Worm (Caenorhabditis elegans) whole organism, L3 larva: Measurements from ENCODE around the gene ZC404.1.

Experiments used
- R02D3.7 ChIP-seq: fragments of 150-350 bp; optimal IDR thresholded peaks from 2 replicates; lab custom pipeline; 2014; ENCODE audit warnings: missing biosample characterization, missing genetic modification characterization
- ZK546.5 ChIP-seq: sonication (generic microtip); optimal IDR thresholded peaks from 2 replicates; lab custom pipeline; 2017; ENCODE audit warnings: missing biosample characterization, missing genetic modification characterization
- aly-2 ChIP-seq: fragments of 150-350 bp; optimal IDR thresholded peaks from 2 replicates; lab custom pipeline; 2014; ENCODE audit warnings: missing biosample characterization, missing genetic modification characterization
- ama-1 ChIP-seq: fragments of 150-350 bp; optimal IDR thresholded peaks from 2 replicates; lab custom pipeline; 2018
- ceh-16 ChIP-seq: sonication (generic microtip); optimal IDR thresholded peaks from 2 replicates; lab custom pipeline; 2017; ENCODE audit warnings: missing biosample characterization, missing genetic modification characterization
- ceh-28 ChIP-seq: fragments of 150-350 bp; optimal IDR thresholded peaks from 2 replicates; lab custom pipeline; 2014; ENCODE audit warnings: missing biosample characterization, missing genetic modification reagents, missing genetic modification characterization
- ceh-9 ChIP-seq: sonication (generic microtip); optimal IDR thresholded peaks from 2 replicates; lab custom pipeline; 2018; ENCODE audit warnings: missing biosample characterization, missing genetic modification characterization
- daf-12 ChIP-seq: fragments of 150-350 bp; optimal IDR thresholded peaks from 2 replicates; lab custom pipeline; 2014; ENCODE audit warnings: missing biosample characterization, missing genetic modification reagents, missing genetic modification characterization
- egl-5 ChIP-seq: fragments of 150-350 bp; optimal IDR thresholded peaks from 2 replicates; lab custom pipeline; 2017; ENCODE audit warnings: missing biosample characterization, missing genetic modification reagents, missing genetic modification characterization, inconsistent platforms
- elt-2 ChIP-seq: sonication (generic microtip); optimal IDR thresholded peaks from 2 replicates; lab custom pipeline; 2016; ENCODE audit warnings: missing genetic modification reagents, mild to moderate bottlenecking, missing genetic modification characterization, missing compliant biosample characterization
- elt-3 ChIP-seq, 3 experiments: fragments of 150-350 bp in 1 of 3; sonication (generic microtip) in 2 of 3; optimal IDR thresholded peaks; 2 replicates in 2 of 3; 4 replicates in 1 of 3; lab custom pipeline; 2014 to 2017; ENCODE audit warnings: missing biosample characterization in 3 of 3, missing genetic modification characterization in 3 of 3
- fkh-10 ChIP-seq: sonication (generic microtip); optimal IDR thresholded peaks from 2 replicates; lab custom pipeline; 2017; ENCODE audit warnings: missing biosample characterization, missing genetic modification reagents, missing genetic modification characterization
- fkh-2 ChIP-seq: fragments of 150-350 bp; optimal IDR thresholded peaks from 2 replicates; lab custom pipeline; 2014; ENCODE audit warnings: missing biosample characterization, missing genetic modification reagents, missing genetic modification characterization
- fos-1 ChIP-seq: fragments of 150-350 bp; optimal IDR thresholded peaks from 2 replicates; lab custom pipeline; 2014; ENCODE audit warnings: missing biosample characterization, missing genetic modification characterization
- hmg-11 ChIP-seq: sonication (generic microtip); optimal IDR thresholded peaks from 2 replicates; lab custom pipeline; 2016; ENCODE audit warnings: missing genetic modification characterization, missing compliant biosample characterization
- jun-1 ChIP-seq: fragments of 150-350 bp; optimal IDR thresholded peaks from 2 replicates; lab custom pipeline; 2014; ENCODE audit warnings: missing biosample characterization, missing genetic modification reagents, missing genetic modification characterization
- lin-15B ChIP-seq: fragments of 150-350 bp; optimal IDR thresholded peaks from 2 replicates; lab custom pipeline; 2014; ENCODE audit warnings: missing biosample characterization, missing genetic modification characterization
- lin-39 ChIP-seq: fragments of 150-350 bp; optimal IDR thresholded peaks from 2 replicates; lab custom pipeline; 2018; ENCODE audit warnings: missing biosample characterization, missing genetic modification reagents, missing genetic modification characterization
- mdl-1 ChIP-seq: fragments of 150-350 bp; optimal IDR thresholded peaks from 2 replicates; lab custom pipeline; 2014; ENCODE audit warnings: missing biosample characterization, missing genetic modification characterization
- nfya-1 ChIP-seq: sonication (generic microtip); optimal IDR thresholded peaks from 2 replicates; lab custom pipeline; 2017; ENCODE audit warnings: missing genetic modification characterization, mild to moderate bottlenecking, missing compliant biosample characterization, antibody characterized with exemption, moderate library complexity; ENCODE audit not compliant: insufficient read depth
- nhr-11 ChIP-seq: fragments of 150-350 bp; optimal IDR thresholded peaks from 2 replicates; lab custom pipeline; 2014; ENCODE audit warnings: missing biosample characterization, missing genetic modification characterization
- nhr-23 ChIP-seq: fragments of 150-350 bp; optimal IDR thresholded peaks from 2 replicates; lab custom pipeline; 2014; ENCODE audit warnings: missing biosample characterization, missing genetic modification reagents, missing genetic modification characterization
- nhr-237 ChIP-seq: fragments of 150-350 bp; optimal IDR thresholded peaks from 2 replicates; lab custom pipeline; 2014; ENCODE audit warnings: missing biosample characterization, missing genetic modification characterization
- nhr-28 ChIP-seq: fragments of 150-350 bp; optimal IDR thresholded peaks from 2 replicates; lab custom pipeline; 2014; ENCODE audit warnings: missing biosample characterization, missing genetic modification characterization
- nhr-43 ChIP-seq: sonication (generic microtip); optimal IDR thresholded peaks from 2 replicates; lab custom pipeline; 2016; ENCODE audit warnings: mild to moderate bottlenecking, missing genetic modification characterization, missing compliant biosample characterization; ENCODE audit not compliant: poor library complexity, severe bottlenecking
- nhr-67 ChIP-seq: fragments of 150-350 bp; optimal IDR thresholded peaks from 2 replicates; lab custom pipeline; 2014; ENCODE audit warnings: missing biosample characterization, missing genetic modification characterization
- nhr-76 ChIP-seq: fragments of 150-350 bp; sonication (generic microtip); optimal IDR thresholded peaks from 5 replicates; lab custom pipeline; 2014; ENCODE audit warnings: missing biosample characterization, missing genetic modification characterization
- nhr-77 ChIP-seq: fragments of 150-350 bp; optimal IDR thresholded peaks from 2 replicates; lab custom pipeline; 2014; ENCODE audit warnings: missing biosample characterization, missing genetic modification characterization
- pha-4 ChIP-seq: fragments of 150-350 bp; optimal IDR thresholded peaks from 2 replicates; lab custom pipeline; 2014; ENCODE audit warnings: missing biosample characterization, missing genetic modification reagents, missing genetic modification characterization
- pqm-1 ChIP-seq: fragments of 150-350 bp; optimal IDR thresholded peaks from 2 replicates; lab custom pipeline; 2017; ENCODE audit warnings: missing biosample characterization, missing genetic modification characterization, inconsistent platforms
- skn-1 ChIP-seq: fragments of 150-350 bp; optimal IDR thresholded peaks from 2 replicates; lab custom pipeline; 2014; ENCODE audit warnings: missing biosample characterization, missing genetic modification characterization
- snpc-4 ChIP-seq: fragments of 150-350 bp; optimal IDR thresholded peaks from 2 replicates; lab custom pipeline; 2014; ENCODE audit warnings: missing biosample characterization, missing genetic modification characterization
- zag-1 ChIP-seq: fragments of 150-350 bp; optimal IDR thresholded peaks from 2 replicates; lab custom pipeline; 2014; ENCODE audit warnings: missing biosample characterization, missing genetic modification characterization
- ztf-11 ChIP-seq: fragments of 150-350 bp; optimal IDR thresholded peaks from 2 replicates; lab custom pipeline; 2014; ENCODE audit warnings: missing biosample characterization, missing genetic modification characterization

The ZC404.1 gene

DNA sequence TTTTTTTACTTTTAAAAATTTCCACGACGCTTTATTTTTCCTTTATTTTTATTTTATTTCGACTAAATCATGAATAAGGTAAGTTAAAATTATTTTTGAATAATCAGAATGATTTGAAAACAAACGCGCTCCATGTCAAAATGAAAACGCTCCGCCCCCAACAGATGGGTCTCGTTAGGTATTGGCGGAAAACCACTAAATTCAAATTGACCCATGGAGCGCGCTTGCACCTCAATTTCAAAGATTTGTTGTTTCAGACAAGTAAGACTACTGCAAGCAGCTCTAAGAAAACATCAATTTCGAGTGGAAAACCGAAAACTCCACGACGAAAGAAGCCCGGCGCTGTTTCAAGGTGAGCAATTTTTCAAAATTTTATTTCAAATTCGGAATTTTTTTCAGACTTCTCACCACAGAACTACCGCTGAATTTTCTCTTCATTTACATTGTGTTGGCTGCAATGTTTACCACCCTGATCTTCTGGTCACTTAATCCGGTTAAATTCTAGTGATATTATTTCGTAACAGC lies 6.0 kb upstream of the ZC404.1 start, which contains the start of gene ZC404.2:
Gene ZC404.2 (plus strand): TSS at position 47 of the 525 bp plus-strand sequence.
- TF ChIP-seq snpc-4 (tag; lab: Kevin White, UChicago): no peak

DNA sequence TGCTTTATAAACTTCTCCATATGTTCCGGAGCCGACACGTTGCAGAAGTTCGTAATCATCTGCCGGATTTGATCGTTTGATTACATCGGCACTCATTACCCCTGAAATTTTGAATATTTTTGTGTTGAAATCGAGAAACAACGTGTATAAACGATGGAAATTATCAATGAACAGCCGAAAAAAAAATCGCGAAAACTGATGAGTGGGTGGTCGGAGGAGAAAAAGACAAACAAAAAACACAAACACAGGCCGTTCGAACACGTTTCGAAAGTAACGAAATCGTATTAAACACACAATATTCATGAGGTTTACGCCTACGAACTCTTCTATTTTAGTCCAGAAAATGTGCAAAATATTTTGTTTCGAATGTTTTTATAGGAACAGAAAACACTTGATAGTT lies 1.4 kb upstream of the ZC404.1 start, which contains the start of gene gck-2:
Gene gck-2 (minus strand): TSS at position 101 of the 400 bp plus-strand sequence.
- TF ChIP-seq ztf-11 (tag; lab: Kevin White, UChicago) (no peak), daf-12 (no peak), elt-3 (tag; optimal IDR thresholded peaks at IDR 0.05; lab: Kevin White, UChicago) (no peak), ama-1 (lab: Kevin White, UChicago) (no peak), ceh-16 (tag; lab: Kevin White, UChicago) (no peak)

DNA sequence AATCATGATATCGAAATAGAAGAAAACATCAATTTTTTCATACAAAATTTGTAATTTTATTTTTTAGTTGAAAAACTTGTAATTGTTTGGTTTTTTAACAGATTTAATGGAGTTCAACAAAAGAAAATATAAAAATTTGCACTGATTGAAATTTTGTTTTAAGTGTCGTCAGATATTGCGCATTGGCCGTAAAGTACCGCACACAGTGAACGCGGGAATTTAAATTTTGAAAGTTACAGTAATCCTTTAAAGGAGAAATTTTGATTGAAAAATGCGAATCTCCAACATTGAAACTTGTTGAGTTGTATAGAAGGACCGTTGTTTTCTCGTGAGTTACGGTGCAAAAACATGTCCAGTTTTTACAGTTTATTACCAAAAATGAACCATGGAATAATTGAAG lies 1.0 kb upstream of the ZC404.1 start:
- peak; percentile 7 for TF ChIP-seq pha-4 (tag; lab: Kevin White, UChicago)
- TF ChIP-seq lin-39 (tag; lab: Kevin White, UChicago): no peak

DNA sequence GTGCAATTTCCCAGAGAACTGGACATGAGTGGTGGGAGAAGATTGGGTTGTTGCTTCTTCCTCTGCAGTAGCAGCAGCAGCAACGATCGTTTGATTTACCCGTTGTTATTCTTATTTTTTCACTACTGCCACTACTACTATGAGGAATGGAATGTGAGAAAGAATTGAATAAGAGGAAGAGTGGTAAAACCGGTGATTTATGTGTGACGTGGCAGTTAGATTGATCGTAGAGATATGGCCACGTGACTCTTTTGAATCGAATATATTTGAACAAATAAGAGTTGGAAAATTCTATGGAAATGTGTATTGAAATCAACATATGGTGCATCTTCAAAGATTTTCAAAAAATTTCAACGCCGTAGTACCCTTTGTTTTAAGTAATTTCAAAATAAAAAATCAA lies 2.3 kb downstream of the ZC404.1 start:
- TF ChIP-seq nhr-237 (tag; lab: Kevin White, UChicago) (no peak), ztf-11 (tag; lab: Kevin White, UChicago) (no peak), nfya-1 (tag; lab: Kevin White, UChicago) (no peak), aly-2 (no peak)
- TF ChIP-seq, all 47 proteins: peak for 0

DNA sequence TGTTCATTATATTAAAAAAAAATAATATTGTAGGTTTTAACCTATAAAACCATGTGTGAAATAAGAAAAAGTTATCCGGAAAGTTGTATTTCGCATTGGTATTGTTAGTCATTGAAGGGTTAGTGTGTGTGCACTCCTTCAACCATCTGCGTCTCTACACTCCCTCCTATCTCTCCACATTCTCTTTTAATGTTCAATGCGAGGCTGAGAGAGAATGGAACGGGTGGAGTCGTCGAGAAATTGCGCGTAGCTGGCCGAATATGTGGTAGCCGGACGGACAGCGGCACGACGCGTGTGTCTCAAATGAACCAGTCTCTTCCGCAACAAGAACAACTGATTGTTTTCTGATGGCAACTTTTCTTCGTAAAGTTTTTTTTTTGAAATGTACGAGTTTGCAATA lies 2.9 kb downstream of the ZC404.1 start:
- TF ChIP-seq lin-15B (tag; lab: Kevin White, UChicago) (no peak), snpc-4 (tag; lab: Kevin White, UChicago) (peak; percentile 11), egl-5 (peak; percentile 47), pha-4 (tag; lab: Kevin White, UChicago) (peak; percentile 58), pqm-1 (no peak), jun-1 (no peak), nhr-23 (tag; lab: Kevin White, UChicago) (peak; percentile 65), nfya-1 (tag; lab: Kevin White, UChicago) (peak; percentile 63), lin-39 (tag; lab: Kevin White, UChicago) (peak; percentile 83), elt-2 (peak; percentile 16), hmg-11 (tag; lab: Kevin White, UChicago) (peak; percentile 88), R02D3.7 (tag; lab: Kevin White, UChicago) (peak; percentile 10)

DNA sequence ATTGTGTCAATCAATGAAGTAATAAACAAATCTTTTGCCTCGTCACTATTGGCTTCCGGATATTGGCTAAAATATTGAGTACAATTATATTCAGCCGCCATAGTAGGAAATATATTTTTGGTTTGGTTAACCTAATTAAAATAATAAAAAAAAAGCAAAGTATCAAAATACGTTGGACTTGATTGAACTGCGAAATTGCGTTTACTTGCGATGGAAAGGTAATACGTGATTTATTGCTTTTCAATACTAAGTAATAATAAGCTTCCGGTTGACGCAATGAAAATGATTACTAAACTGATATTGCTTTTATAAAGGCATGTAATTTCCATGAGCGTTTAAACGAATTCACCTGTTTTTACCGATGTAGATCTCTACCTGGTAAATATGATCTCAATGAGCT lies 5.6 kb downstream of the ZC404.1 start, which contains the start of gene dmsr-9:
Gene dmsr-9 (minus strand): TSS at position 101 of the 400 bp plus-strand sequence.
- TF ChIP-seq elt-2 (no peak), elt-3 (tag; optimal IDR thresholded peaks at IDR 0.05; lab: Kevin White, UChicago) (no peak), nhr-77 (no peak), fkh-10 (GFP tag; lab: Kevin White, UChicago) (no peak), R02D3.7 (tag; lab: Kevin White, UChicago) (no peak), jun-1 (no peak), fkh-2 (tag; lab: Kevin White, UChicago) (no peak), nhr-76 (no peak), skn-1 (tag; lab: Kevin White, UChicago) (no peak), nhr-11 (tag; lab: Kevin White, UChicago) (no peak), ceh-9 (tag; lab: Kevin White, UChicago) (no peak), ceh-28 (no peak), fos-1 (tag; lab: Kevin White, UChicago) (no peak), nhr-43 (no peak), snpc-4 (tag; lab: Kevin White, UChicago) (no peak), mdl-1 (tag; lab: Kevin White, UChicago) (no peak)
- TF ChIP-seq, all 47 proteins: peak for 0

DNA sequence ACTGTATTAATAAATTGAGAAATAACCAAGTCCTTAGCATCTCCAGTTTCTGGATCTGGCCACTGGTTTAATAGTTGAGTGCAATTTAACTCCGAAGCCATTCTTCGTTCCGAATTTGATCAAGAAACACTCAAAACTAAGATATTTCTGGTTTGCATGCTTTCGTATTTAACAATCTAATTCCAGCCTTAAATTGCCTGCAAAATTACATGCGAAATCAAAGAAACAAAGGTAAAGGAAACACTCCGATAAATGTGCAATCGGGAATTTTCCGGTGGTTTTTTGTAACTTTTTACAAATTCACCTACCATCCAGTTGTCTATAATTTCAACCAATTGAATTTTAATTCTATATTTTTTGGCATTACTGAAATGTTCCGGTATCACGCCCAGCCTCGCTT lies 7.9 kb downstream of the ZC404.1 start, which contains the start of gene dmsr-10:
Gene dmsr-10 (minus strand): TSS at position 101 of the 400 bp plus-strand sequence.
- TF ChIP-seq nhr-28 (tag; lab: Kevin White, UChicago) (no peak), ceh-16 (tag; lab: Kevin White, UChicago) (no peak), zag-1 (tag; lab: Kevin White, UChicago) (no peak), pha-4 (tag; lab: Kevin White, UChicago) (no peak), ZK546.5 (tag; lab: Kevin White, UChicago) (no peak), elt-2 (no peak), mdl-1 (tag; lab: Kevin White, UChicago) (no peak), fkh-10 (GFP tag; lab: Kevin White, UChicago) (no peak), fos-1 (tag; lab: Kevin White, UChicago) (no peak), aly-2 (no peak), nhr-23 (tag; lab: Kevin White, UChicago) (no peak), nhr-43 (no peak), nhr-67 (no peak), fkh-2 (tag; lab: Kevin White, UChicago) (no peak), daf-12 (no peak), lin-15B (tag; lab: Kevin White, UChicago) (no peak)
